Fruit fly (Drosophila melanogaster) whole organism, embryonic: ENCODE measurements around the gene Z600.

Source experiments
- B-H2 ChIP-seq: fragments of 200-800 bp; sonication (Bioruptor generic); optimal IDR thresholded peaks from 2 replicates; lab custom pipeline; 2018; ENCODE audit warnings: missing biosample characterization, mild to moderate bottlenecking, missing genetic modification characterization
- CG12071 ChIP-seq: fragments of 200-800 bp; sonication (Bioruptor generic); optimal IDR thresholded peaks from 3 replicates; lab custom pipeline; 2018; ENCODE audit warnings: missing biosample characterization, mild to moderate bottlenecking, missing genetic modification characterization
- CG14710 ChIP-seq: fragments of 200-800 bp; sonication (Bioruptor generic); optimal IDR thresholded peaks from 3 replicates; lab custom pipeline; 2019; ENCODE audit warnings: missing biosample characterization, mild to moderate bottlenecking, missing genetic modification characterization, moderate library complexity
- CG17361 ChIP-seq: fragments of 200-800 bp; sonication (Bioruptor generic); IDR thresholded peaks from 3 replicates; pipeline ENCODE4 v1.3.6; 2022; ENCODE audit warnings: missing biosample characterization, missing genetic modification characterization
- CG18011 ChIP-seq: fragments of 200-800 bp; sonication (Bioruptor generic); optimal IDR thresholded peaks from 2 replicates; lab custom pipeline; 2017; ENCODE audit warnings: missing biosample characterization, missing genetic modification characterization, mild to moderate bottlenecking, moderate library complexity, missing genotype
- CG18262 ChIP-seq: fragments of 200-800 bp; optimal IDR thresholded peaks from 3 replicates; lab custom pipeline; 2019; ENCODE audit warnings: missing biosample characterization, mild to moderate bottlenecking, missing genetic modification characterization, moderate library complexity
- CG2116 ChIP-seq: fragments of 200-800 bp; sonication (Bioruptor generic); optimal IDR thresholded peaks from 3 replicates; lab custom pipeline; 2018; ENCODE audit warnings: missing biosample characterization, mild to moderate bottlenecking, missing genetic modification characterization
- CG2875 ChIP-seq: fragments of 200-800 bp; sonication (Bioruptor generic); optimal IDR thresholded peaks from 2 replicates; lab custom pipeline; 2017; ENCODE audit warnings: missing biosample characterization, mild to moderate bottlenecking, missing genetic modification characterization, missing genetic modification reagents
- CG34422 ChIP-seq: fragments of 200-800 bp; sonication (Bioruptor generic); IDR thresholded peaks from 3 replicates; pipeline ENCODE4 v1.3.6; 2022; ENCODE audit warnings: missing biosample characterization, missing genetic modification characterization
- CG3995 ChIP-seq: fragments of 200-800 bp; sonication (Bioruptor generic); optimal IDR thresholded peaks from 3 replicates; lab custom pipeline; 2016; ENCODE audit warnings: missing biosample characterization, missing genetic modification characterization
- CG42726 ChIP-seq: fragments of 200-800 bp; sonication (Bioruptor generic); IDR thresholded peaks from 2 replicates; pipeline ENCODE4 v1.3.6; 2022; ENCODE audit warnings: missing biosample characterization, missing genetic modification characterization; ENCODE audit not compliant: partially characterized antibody
- CG4820 ChIP-seq: fragments of 200-800 bp; sonication (Bioruptor generic); optimal IDR thresholded peaks from 3 replicates; lab custom pipeline; 2016; ENCODE audit warnings: missing biosample characterization, missing genetic modification characterization
- CG8290 ChIP-seq, 3 experiments: fragments of 200-800 bp; sonication (Bioruptor generic); optimal IDR thresholded peaks; 2 replicates each; lab custom pipeline; 2016 to 2019; ENCODE audit warnings: missing biosample characterization in 3 of 3, missing genetic modification characterization in 3 of 3, mild to moderate bottlenecking in 2 of 3, moderate library complexity in 1 of 3
- CG9797 ChIP-seq: fragments of 200-800 bp; sonication (Bioruptor generic); optimal IDR thresholded peaks from 3 replicates; lab custom pipeline; 2018; ENCODE audit warnings: missing biosample characterization, mild to moderate bottlenecking, missing genetic modification characterization
- Deaf1 ChIP-seq: fragments of 200-800 bp; optimal IDR thresholded peaks from 3 replicates; lab custom pipeline; 2019; ENCODE audit warnings: missing biosample characterization, mild to moderate bottlenecking, missing genetic modification characterization, moderate library complexity
- Dll ChIP-seq: fragments of 200-800 bp; sonication (Bioruptor generic); IDR thresholded peaks from 4 replicates; pipeline ENCODE4 v1.3.6; 2022; ENCODE audit warnings: missing biosample characterization, missing genetic modification characterization; ENCODE audit not compliant: partially characterized antibody
- Dp ChIP-seq: fragments of 200-800 bp; sonication (Bioruptor generic); optimal IDR thresholded peaks from 2 replicates; lab custom pipeline; 2018; ENCODE audit warnings: missing biosample characterization, mild to moderate bottlenecking, missing genetic modification characterization, moderate library complexity
- Fer1 ChIP-seq: fragments of 200-800 bp; sonication (Bioruptor generic); optimal IDR thresholded peaks from 2 replicates; lab custom pipeline; 2017; ENCODE audit warnings: missing biosample characterization, mild to moderate bottlenecking, missing genetic modification characterization
- HmgZ ChIP-seq: fragments of 200-800 bp; sonication (Bioruptor generic); optimal IDR thresholded peaks from 2 replicates; lab custom pipeline; 2018; ENCODE audit warnings: missing biosample characterization, mild to moderate bottlenecking, missing genetic modification characterization
- Lhr ChIP-seq: fragments of 200-800 bp; sonication (Bioruptor generic); optimal IDR thresholded peaks from 3 replicates; lab custom pipeline; 2017; ENCODE audit warnings: mild to moderate bottlenecking, missing biosample characterization, missing genetic modification reagents, missing genetic modification characterization
- Med ChIP-seq: fragments of 200-800 bp; sonication (Bioruptor generic); peaks from one replicate; lab custom pipeline; 2016; ENCODE audit warnings: missing biosample characterization, missing genetic modification characterization, mild to moderate bottlenecking, inconsistent platforms, moderate library complexity
- NC2β ChIP-seq: fragments of 200-800 bp; sonication (Bioruptor generic); optimal IDR thresholded peaks from 2 replicates; lab custom pipeline; 2016; ENCODE audit warnings: missing biosample characterization, missing genetic modification characterization
- NfI ChIP-seq: fragments of 200-800 bp; sonication (Bioruptor generic); optimal IDR thresholded peaks from 3 replicates; lab custom pipeline; 2018; ENCODE audit warnings: missing biosample characterization, mild to moderate bottlenecking, missing genetic modification characterization, moderate library complexity
- Sin3A ChIP-seq: fragments of >200 bp; optimal IDR thresholded peaks from 2 replicates; lab custom pipeline; 2018
- YL-1 ChIP-seq: fragments of 200-800 bp; sonication (Bioruptor generic); optimal IDR thresholded peaks from 3 replicates; lab custom pipeline; 2017; ENCODE audit warnings: missing biosample characterization, mild to moderate bottlenecking, missing genetic modification characterization
- amos ChIP-seq: fragments of 200-800 bp; sonication (Bioruptor generic); IDR thresholded peaks from 2 replicates; pipeline ENCODE4 v1.3.6; 2022; ENCODE audit warnings: missing biosample characterization, missing genetic modification characterization; ENCODE audit not compliant: partially characterized antibody
- bbx ChIP-seq: fragments of 200-800 bp; sonication (Bioruptor generic); IDR thresholded peaks from 2 replicates; pipeline ENCODE4 v1.3.6; 2022; ENCODE audit warnings: missing biosample characterization, missing genetic modification characterization; ENCODE audit not compliant: partially characterized antibody
- chinmo ChIP-seq: fragments of 200-800 bp; sonication (Bioruptor generic); IDR thresholded peaks from 4 replicates; pipeline ENCODE4 v1.3.6; 2022; ENCODE audit warnings: missing biosample characterization, missing genetic modification characterization; ENCODE audit not compliant: partially characterized antibody
- chn ChIP-seq: fragments of 200-800 bp; sonication (Bioruptor generic); optimal IDR thresholded peaks from 2 replicates; lab custom pipeline; 2016; ENCODE audit warnings: missing biosample characterization, missing genetic modification characterization
- gro ChIP-seq: fragments of 200-800 bp; sonication (Bioruptor generic); optimal IDR thresholded peaks from 2 replicates; lab custom pipeline; 2016; ENCODE audit warnings: missing biosample characterization, missing genetic modification characterization
- hb ChIP-seq: fragments of 200-800 bp; sonication (Bioruptor generic); IDR thresholded peaks from 3 replicates; pipeline ENCODE4 v1.3.6; 2022; ENCODE audit warnings: missing biosample characterization, missing genetic modification characterization; ENCODE audit not compliant: partially characterized antibody
- hkb ChIP-seq, 2 experiments: fragments of 200-800 bp in 1 of 2; fragments of >200 bp in 1 of 2; sonication (Bioruptor generic) in 1 of 2; IDR thresholded peaks in 1 of 2; optimal IDR thresholded peaks in 1 of 2; 2 replicates each; pipeline versions ENCODE4 v1.3.6 to Lab custom; 2017 to 2022; ENCODE audit warnings: missing biosample characterization in 1 of 2, missing genetic modification characterization in 1 of 2
- lab ChIP-seq: fragments of 200-800 bp; sonication (Bioruptor generic); optimal IDR thresholded peaks from 3 replicates; lab custom pipeline; 2017; ENCODE audit warnings: missing biosample characterization, missing genetic modification characterization, mild to moderate bottlenecking, moderate library complexity, missing genetic modification reagents
- nmo ChIP-seq: fragments of 200-800 bp; sonication (Bioruptor generic); optimal IDR thresholded peaks from 2 replicates; lab custom pipeline; 2018; ENCODE audit warnings: missing biosample characterization, mild to moderate bottlenecking, missing genetic modification characterization, moderate library complexity
- rib ChIP-seq: fragments of 200-800 bp; sonication (Bioruptor generic); IDR thresholded peaks from 2 replicates; pipeline ENCODE4 v1.3.6; 2022; ENCODE audit warnings: missing biosample characterization, missing genetic modification characterization
- sd ChIP-seq: fragments of 200-800 bp; sonication (Bioruptor generic); optimal IDR thresholded peaks from 3 replicates; lab custom pipeline; 2018; ENCODE audit warnings: missing biosample characterization, mild to moderate bottlenecking, missing genetic modification characterization, moderate library complexity
- stwl ChIP-seq: fragments of 200-800 bp; sonication (Bioruptor generic); optimal IDR thresholded peaks from 3 replicates; lab custom pipeline; 2018; ENCODE audit warnings: missing biosample characterization, mild to moderate bottlenecking, missing genetic modification characterization, moderate library complexity
- tin ChIP-seq: fragments of 200-800 bp; sonication (Bioruptor generic); optimal IDR thresholded peaks from 3 replicates; lab custom pipeline; 2016; ENCODE audit warnings: missing biosample characterization, missing genetic modification characterization
- wor ChIP-seq: fragments of 200-800 bp; sonication (Bioruptor generic); IDR thresholded peaks from 2 replicates; pipeline ENCODE4 v1.3.6; 2022; ENCODE audit warnings: missing biosample characterization, missing genetic modification characterization

Gene Z600

DNA sequence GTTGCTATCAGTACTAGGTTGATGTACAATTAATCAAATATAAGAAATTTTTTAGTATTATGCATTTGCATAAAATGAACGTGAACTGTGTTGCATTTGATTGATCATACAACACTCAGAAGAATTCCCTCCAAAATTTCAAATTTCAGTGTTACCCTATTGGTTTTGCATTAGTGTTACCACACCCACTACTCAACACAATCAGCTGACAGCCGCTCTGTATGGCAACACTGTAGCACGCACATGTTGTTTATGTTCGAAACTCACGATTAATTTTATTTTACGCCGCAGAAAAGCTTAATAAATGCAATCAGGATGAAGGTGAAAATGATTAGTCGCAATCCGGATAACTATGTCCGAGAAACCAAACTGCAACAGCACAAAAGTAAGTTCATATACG, 10.1 kb upstream of the Z600 start, which contains the start of gene CG7275 (continued):
- TF ChIP-seq gro (GFP tag; lab: Kevin White, UChicago) (peak; percentile 17), nmo (GFP tag; lab: Kevin White, UChicago) (peak; percentile 39), CG3995 (no peak), amos (GFP tag; lab: Robert Waterston, UW) (peak; percentile 55; the same call in 1 of the 2 replicates), hkb (optimal IDR thresholded peaks at IDR 0.05; lab: Kevin White, UChicago) (peak; percentile 26), hkb (GFP tag; IDR thresholded peaks at IDR 0.05; lab: Robert Waterston, UW) (no peak), bbx (GFP tag; lab: Robert Waterston, UW) (peak; percentile 52; the same call in 1 of the 2 replicates), Dp (GFP tag; lab: Kevin White, UChicago) (peak; percentile 98), NfI (peak; percentile 6), lab (GFP tag; lab: Kevin White, UChicago) (no peak), Lhr (GFP tag; lab: Kevin White, UChicago) (peak; percentile 42), Fer1 (peak; percentile 49), CG9797 (peak; percentile 9), Dll (GFP tag; lab: Robert Waterston, UW) (peak; percentile 44; the same call in 1 of the 4 replicates), wor (GFP tag; lab: Robert Waterston, UW) (no peak), YL-1 (GFP tag; lab: Kevin White, UChicago) (peak; percentile 71), CG2875 (GFP tag; lab: Kevin White, UChicago) (peak; percentile 3), Sin3A (lab: Kevin White, UChicago) (peak; percentile 52), Deaf1 (no peak), stwl (tag; lab: Kevin White, UChicago) (peak; percentile 92), HmgZ (tag; lab: Kevin White, UChicago) (peak; percentile 35), CG34422 (peak; percentile 53; the same call in 1 of the 3 replicates), CG42726 (0 out of 2 replicates have a peak, but pooled peaks have one; percentile 28), CG12071 (no peak), tin (GFP tag; lab: Kevin White, UChicago) (no peak), CG14710 (tag; lab: Kevin White, UChicago) (peak; percentile 100), CG17361 (no peak), NC2β (GFP tag; lab: Kevin White, UChicago) (no peak), CG18011 (GFP tag; lab: Kevin White, UChicago) (peak; percentile 67), rib (GFP tag; lab: Robert Waterston, UW) (no peak), CG2116 (GFP tag; lab: Kevin White, UChicago) (peak; percentile 40), CG4820 (GFP tag; lab: Kevin White, UChicago) (no peak), Med (GFP tag; lab: Kevin White, UChicago) (peak; percentile 85), chinmo (no peak), CG18262 (no peak), chn (GFP tag; lab: Kevin White, UChicago) (no peak), sd (tag; lab: Kevin White, UChicago) (no peak), hb (GFP tag; lab: Robert Waterston, UW) (no peak), B-H2 (GFP tag; lab: Kevin White, UChicago) (peak; percentile 18), CG8290 (GFP tag; optimal IDR thresholded peaks at IDR 0.05; lab: Kevin White, UChicago) (no peak), CG8290 (tag; optimal IDR thresholded peaks at IDR 0.05; lab: Kevin White, UChicago) (peak in 1 of 2 experiments; percentile 47)
